Fruit fly (Drosophila melanogaster) whole organism, embryonic: Measurements from ENCODE around the gene CG14280.

Experiments
- Abd-B ChIP-seq: fragments of 200-800 bp; sonication (Bioruptor generic); optimal IDR thresholded peaks from 2 replicates; lab custom pipeline; 2018; ENCODE audit warnings: missing biosample characterization, mild to moderate bottlenecking, missing genetic modification characterization, moderate library complexity
- CG11093 ChIP-seq: fragments of 200-800 bp; sonication (Bioruptor generic); IDR thresholded peaks from 3 replicates; pipeline ENCODE4 v1.3.6; 2022; ENCODE audit warnings: missing biosample characterization, missing genetic modification characterization
- CG11247 ChIP-seq: fragments of 200-800 bp; sonication (Bioruptor generic); IDR thresholded peaks from 2 replicates; pipeline ENCODE4 v1.3.6; 2022; ENCODE audit warnings: missing biosample characterization, missing genetic modification characterization
- CG12104 ChIP-seq: fragments of 200-800 bp; sonication (Bioruptor generic); optimal IDR thresholded peaks from 3 replicates; lab custom pipeline; 2016; ENCODE audit warnings: missing biosample characterization, missing genetic modification characterization
- CG12155 ChIP-seq: fragments of 200-800 bp; sonication (Bioruptor generic); optimal IDR thresholded peaks from 3 replicates; lab custom pipeline; 2016; ENCODE audit warnings: missing biosample characterization, missing genetic modification characterization
- CG13296 ChIP-seq: fragments of 200-800 bp; sonication (Bioruptor generic); optimal IDR thresholded peaks from 3 replicates; lab custom pipeline; 2018; ENCODE audit warnings: missing biosample characterization, mild to moderate bottlenecking, missing genetic modification characterization
- CG1529 ChIP-seq: fragments of 200-800 bp; sonication (Bioruptor generic); optimal IDR thresholded peaks from 3 replicates; lab custom pipeline; 2018; ENCODE audit warnings: missing biosample characterization, missing genetic modification characterization
- CG17359 ChIP-seq: fragments of 200-800 bp; sonication (Bioruptor generic); optimal IDR thresholded peaks from 3 replicates; lab custom pipeline; 2018; ENCODE audit warnings: missing biosample characterization, mild to moderate bottlenecking, missing genetic modification characterization, moderate library complexity
- CG2116 ChIP-seq: fragments of 200-800 bp; sonication (Bioruptor generic); optimal IDR thresholded peaks from 3 replicates; lab custom pipeline; 2018; ENCODE audit warnings: missing biosample characterization, mild to moderate bottlenecking, missing genetic modification characterization
- CG33213 ChIP-seq: fragments of 200-800 bp; sonication (Bioruptor generic); optimal IDR thresholded peaks from 3 replicates; lab custom pipeline; 2016; ENCODE audit warnings: missing biosample characterization, missing genetic modification characterization
- CG4328 ChIP-seq: fragments of 200-800 bp; sonication (Bioruptor generic); optimal IDR thresholded peaks from 3 replicates; lab custom pipeline; 2017; ENCODE audit warnings: missing biosample characterization, missing genetic modification reagents, missing genetic modification characterization
- CG4424 ChIP-seq: fragments of 200-800 bp; sonication (Bioruptor generic); optimal IDR thresholded peaks from 3 replicates; lab custom pipeline; 2016; ENCODE audit warnings: missing biosample characterization, missing genetic modification characterization
- CG4707 ChIP-seq: fragments of 200-800 bp; sonication (Bioruptor generic); optimal IDR thresholded peaks from 2 replicates; lab custom pipeline; 2018; ENCODE audit warnings: missing biosample characterization, mild to moderate bottlenecking, missing genetic modification characterization, moderate library complexity
- CG7786 ChIP-seq: fragments of 200-800 bp; sonication (Bioruptor generic); optimal IDR thresholded peaks from 2 replicates; lab custom pipeline; 2016; ENCODE audit warnings: missing biosample characterization, missing genetic modification characterization
- CG9437 ChIP-seq: fragments of 200-800 bp; sonication (Bioruptor generic); optimal IDR thresholded peaks from 2 replicates; lab custom pipeline; 2018; ENCODE audit warnings: missing biosample characterization, mild to moderate bottlenecking, missing genetic modification characterization
- CTCF ChIP-seq: fragments of 200-800 bp; sonication (Bioruptor generic); optimal IDR thresholded peaks from 2 replicates; lab custom pipeline; 2017; ENCODE audit warnings: missing biosample characterization, mild to moderate bottlenecking, missing genetic modification characterization, moderate library complexity
- CrebB ChIP-seq: fragments of 200-800 bp; sonication (Bioruptor generic); optimal IDR thresholded peaks from 3 replicates; lab custom pipeline; 2018; ENCODE audit warnings: missing biosample characterization, mild to moderate bottlenecking, missing genetic modification characterization
- Doc3 ChIP-seq: fragments of 200-800 bp; sonication (Bioruptor generic); IDR thresholded peaks from 3 replicates; pipeline ENCODE4 v1.3.6; 2022; ENCODE audit warnings: missing biosample characterization, missing genetic modification characterization; ENCODE audit not compliant: partially characterized antibody
- Ets97D ChIP-seq: fragments of 200-800 bp; sonication (Bioruptor generic); optimal IDR thresholded peaks from 3 replicates; lab custom pipeline; 2016; ENCODE audit warnings: missing biosample characterization, missing genetic modification characterization
- Fer1 ChIP-seq: fragments of 200-800 bp; sonication (Bioruptor generic); optimal IDR thresholded peaks from 2 replicates; lab custom pipeline; 2017; ENCODE audit warnings: missing biosample characterization, mild to moderate bottlenecking, missing genetic modification characterization
- HHEX ChIP-seq: fragments of 200-800 bp; sonication (Bioruptor generic); optimal IDR thresholded peaks from 3 replicates; lab custom pipeline; 2017; ENCODE audit warnings: missing biosample characterization, mild to moderate bottlenecking, missing genetic modification characterization, missing genetic modification reagents
- HLH4C ChIP-seq: fragments of 200-800 bp; sonication (Bioruptor generic); IDR thresholded peaks from 3 replicates; pipeline ENCODE4 v1.3.6; 2022; ENCODE audit warnings: missing biosample characterization, missing genetic modification characterization; ENCODE audit not compliant: partially characterized antibody
- HmgZ ChIP-seq: fragments of 200-800 bp; sonication (Bioruptor generic); optimal IDR thresholded peaks from 2 replicates; lab custom pipeline; 2018; ENCODE audit warnings: missing biosample characterization, mild to moderate bottlenecking, missing genetic modification characterization
- Hr39 ChIP-seq: fragments of >200 bp; optimal IDR thresholded peaks from 2 replicates; lab custom pipeline; 2017
- MBD-R2 ChIP-seq: fragments of 200-800 bp; sonication (Bioruptor generic); IDR thresholded peaks from 2 replicates; pipeline ENCODE4 v1.3.6; 2022; ENCODE audit warnings: missing biosample characterization, missing genetic modification characterization
- Med ChIP-seq: fragments of 200-800 bp; sonication (Bioruptor generic); peaks from one replicate; lab custom pipeline; 2016; ENCODE audit warnings: missing biosample characterization, missing genetic modification characterization, mild to moderate bottlenecking, inconsistent platforms, moderate library complexity
- Mes4 ChIP-seq: fragments of 200-800 bp; sonication (Bioruptor generic); optimal IDR thresholded peaks from 2 replicates; lab custom pipeline; 2016; ENCODE audit warnings: missing biosample characterization, missing genetic modification characterization
- NC2α ChIP-seq: fragments of 200-800 bp; sonication (Bioruptor generic); optimal IDR thresholded peaks from 2 replicates; lab custom pipeline; 2016; ENCODE audit warnings: missing biosample characterization, missing genetic modification characterization
- NK7.1 ChIP-seq: fragments of 200-800 bp; sonication (Bioruptor generic); optimal IDR thresholded peaks from 3 replicates; lab custom pipeline; 2016; ENCODE audit warnings: missing biosample characterization, missing genetic modification characterization
- Nf-YA ChIP-seq: fragments of 200-800 bp; sonication (Bioruptor generic); IDR thresholded peaks from 2 replicates; pipeline ENCODE4 v1.3.6; 2022; ENCODE audit warnings: missing biosample characterization, missing genetic modification characterization
- Poxn ChIP-seq: fragments of 200-800 bp; sonication (Bioruptor generic); IDR thresholded peaks from 2 replicates; pipeline ENCODE4 v1.3.6; 2022; ENCODE audit warnings: missing biosample characterization, missing genetic modification characterization
- Xrp1 ChIP-seq: fragments of 200-800 bp; sonication (Bioruptor generic); IDR thresholded peaks from 2 replicates; pipeline ENCODE4 v1.3.6; 2022; ENCODE audit warnings: missing biosample characterization, missing genetic modification characterization
- ase ChIP-seq: fragments of 200-800 bp; sonication (Bioruptor generic); IDR thresholded peaks from 3 replicates; pipeline ENCODE4 v1.3.6; 2022; ENCODE audit warnings: missing biosample characterization, missing genetic modification characterization
- bcd ChIP-seq: fragments of 200-800 bp; sonication (Bioruptor generic); optimal IDR thresholded peaks from 2 replicates; lab custom pipeline; 2017; ENCODE audit warnings: missing biosample characterization, mild to moderate bottlenecking, missing genetic modification characterization
- cato ChIP-seq: fragments of 200-800 bp; sonication (Bioruptor generic); optimal IDR thresholded peaks from 2 replicates; lab custom pipeline; 2016; ENCODE audit warnings: missing biosample characterization, missing genetic modification characterization, borderline replicate concordance
- fu2 ChIP-seq: fragments of 200-800 bp; sonication (Bioruptor generic); optimal IDR thresholded peaks from 2 replicates; lab custom pipeline; 2016; ENCODE audit warnings: missing biosample characterization, missing genetic modification characterization
- inv ChIP-seq: fragments of 200-800 bp; sonication (Bioruptor generic); IDR thresholded peaks from 2 replicates; pipeline ENCODE4 v1.3.6; 2022; ENCODE audit warnings: missing biosample characterization, missing genetic modification characterization; ENCODE audit not compliant: partially characterized antibody
- kay ChIP-seq: fragments of 200-800 bp; sonication (Bioruptor generic); optimal IDR thresholded peaks from 2 replicates; lab custom pipeline; 2016; ENCODE audit warnings: missing biosample characterization, missing genetic modification characterization
- klu ChIP-seq: fragments of 200-800 bp; sonication (Bioruptor generic); IDR thresholded peaks from 2 replicates; pipeline ENCODE4 v1.3.6; 2022; ENCODE audit warnings: missing biosample characterization, missing genetic modification characterization
- lilli ChIP-seq: fragments of 200-800 bp; sonication (Bioruptor generic); optimal IDR thresholded peaks from 3 replicates; lab custom pipeline; 2016; ENCODE audit warnings: missing biosample characterization, missing genetic modification characterization
- luna ChIP-seq: fragments of 200-800 bp; sonication (Bioruptor generic); optimal IDR thresholded peaks from 2 replicates; lab custom pipeline; 2016; ENCODE audit warnings: missing biosample characterization, missing genetic modification characterization
- mam ChIP-seq: fragments of 200-800 bp; sonication (Bioruptor generic); optimal IDR thresholded peaks from 3 replicates; lab custom pipeline; 2016; ENCODE audit warnings: missing biosample characterization, missing genetic modification characterization
- nerfin-1 ChIP-seq: fragments of 200-800 bp; sonication (Bioruptor generic); optimal IDR thresholded peaks from 3 replicates; lab custom pipeline; 2019; ENCODE audit warnings: missing biosample characterization, mild to moderate bottlenecking, missing genetic modification characterization, moderate library complexity
- nom ChIP-seq: fragments of 200-800 bp; sonication (Bioruptor generic); optimal IDR thresholded peaks from 2 replicates; lab custom pipeline; 2017; ENCODE audit warnings: missing biosample characterization, missing genetic modification characterization, mild to moderate bottlenecking, moderate library complexity, missing genetic modification reagents
- org-1 ChIP-seq: fragments of 200-800 bp; sonication (Bioruptor generic); optimal IDR thresholded peaks from 2 replicates; lab custom pipeline; 2017; ENCODE audit warnings: missing biosample characterization, missing genetic modification characterization
- pan ChIP-seq, 4 experiments: fragments of >200 bp in 3 of 4; fragments of 200-800 bp in 1 of 4; sonication (Bioruptor generic) in 1 of 4; optimal IDR thresholded peaks in 3 of 4; IDR thresholded peaks in 1 of 4; 2 replicates each; pipeline versions ENCODE4 v1.3.6 to Lab custom; 2017 to 2022; ENCODE audit warnings: missing biosample characterization in 2 of 4, missing genetic modification characterization in 2 of 4, mixed read lengths in 1 of 4
- pita ChIP-seq: fragments of 200-800 bp; sonication (Bioruptor generic); optimal IDR thresholded peaks from 2 replicates; lab custom pipeline; 2017; ENCODE audit warnings: missing biosample characterization, mild to moderate bottlenecking, missing genetic modification characterization
- psq ChIP-seq: fragments of 200-800 bp; sonication (Bioruptor generic); optimal IDR thresholded peaks from 2 replicates; lab custom pipeline; 2017; ENCODE audit warnings: missing biosample characterization, missing genetic modification characterization
- sd ChIP-seq: fragments of 200-800 bp; sonication (Bioruptor generic); optimal IDR thresholded peaks from 3 replicates; lab custom pipeline; 2018; ENCODE audit warnings: missing biosample characterization, mild to moderate bottlenecking, missing genetic modification characterization, moderate library complexity
- slbo ChIP-seq: fragments of 200-800 bp; sonication (Bioruptor generic); IDR thresholded peaks from 2 replicates; pipeline ENCODE4 v1.3.6; 2022; ENCODE audit warnings: missing biosample characterization, missing genetic modification characterization
- sob ChIP-seq: fragments of 200-800 bp; sonication (Bioruptor generic); IDR thresholded peaks from 2 replicates; pipeline ENCODE4 v1.3.6; 2022; ENCODE audit warnings: missing biosample characterization, missing genetic modification characterization
- sqz ChIP-seq: fragments of 200-800 bp; sonication (Bioruptor generic); optimal IDR thresholded peaks from 3 replicates; lab custom pipeline; 2018; ENCODE audit warnings: missing biosample characterization, mild to moderate bottlenecking, missing genetic modification characterization
- trh ChIP-seq: fragments of 200-800 bp; sonication (Bioruptor generic); optimal IDR thresholded peaks from 2 replicates; lab custom pipeline; 2016; ENCODE audit warnings: missing biosample characterization, missing genetic modification characterization

Gene CG14280

DNA sequence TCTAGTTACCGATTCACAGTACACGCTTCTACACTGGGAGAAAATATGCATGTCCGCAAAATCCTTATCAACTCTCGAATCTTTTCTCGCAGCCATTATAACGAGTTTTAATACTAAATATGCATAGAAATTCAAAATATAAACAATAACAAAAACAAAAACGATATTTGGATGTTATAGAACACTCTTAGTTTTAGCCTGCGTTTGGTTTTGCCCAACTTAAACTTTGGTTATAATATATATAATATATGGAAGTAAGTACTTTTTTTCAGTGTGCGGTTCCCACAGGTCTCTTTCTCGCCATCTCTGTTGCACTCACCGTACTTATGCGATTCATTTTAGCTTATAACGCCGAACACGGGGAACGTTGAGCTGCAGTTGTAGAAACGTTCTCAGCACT, 44.8 kb upstream of the CG14280 start, which contains the start of gene cry (continued):
- TF ChIP-seq inv = no peak
- peak; percentile 80 for TF ChIP-seq nom (GFP tag; lab: Kevin White, UChicago)
- TF ChIP-seq bcd (GFP tag; lab: Kevin White, UChicago) = peak; percentile 51
- TF ChIP-seq CG17359 (tag; lab: Kevin White, UChicago) = peak; percentile 63
- no peak for TF ChIP-seq fu2
- peak; percentile 26 for TF ChIP-seq org-1 (GFP tag; lab: Kevin White, UChicago)
- TF ChIP-seq CG2116 (GFP tag; lab: Kevin White, UChicago) = no peak
- no peak for TF ChIP-seq Hr39 (lab: Kevin White, UChicago)
- TF ChIP-seq mam (GFP tag; lab: Kevin White, UChicago) = no peak
- TF ChIP-seq Doc3 (GFP tag; lab: Robert Waterston, UW) = no peak
- TF ChIP-seq sqz (GFP tag; lab: Kevin White, UChicago) = no peak
- no peak for TF ChIP-seq nerfin-1
- TF ChIP-seq CG13296 (GFP tag; lab: Kevin White, UChicago) = no peak
- no peak for TF ChIP-seq slbo
- no peak for TF ChIP-seq MBD-R2 (GFP tag; lab: Robert Waterston, UW)
- no peak for TF ChIP-seq Poxn
- TF ChIP-seq pan (optimal IDR thresholded peaks at IDR 0.05; lab: Kevin White, UChicago) = no peak
- peak in 1 of 2 experiments; percentile 32 for TF ChIP-seq pan (GFP tag; optimal IDR thresholded peaks at IDR 0.05 in 1 of 2, IDR thresholded peaks at IDR 0.05 in 1 of 2)
- TF ChIP-seq NC2α (GFP tag; lab: Kevin White, UChicago) = no peak
- TF ChIP-seq luna = no peak
- peak; percentile 70; the same call in 1 of the 2 replicates for TF ChIP-seq Xrp1
- TF ChIP-seq CG9437 = peak; percentile 64
- TF ChIP-seq kay (GFP tag; lab: Kevin White, UChicago) = no peak
- no peak for TF ChIP-seq trh (GFP tag; lab: Kevin White, UChicago)
- TF ChIP-seq CG7786 (GFP tag; lab: Kevin White, UChicago) = no peak
- TF ChIP-seq cato (GFP tag; lab: Kevin White, UChicago) = no peak
- TF ChIP-seq CG33213 (GFP tag; lab: Kevin White, UChicago) = no peak
- no peak for TF ChIP-seq sob (GFP tag; lab: Robert Waterston, UW)
- no peak for TF ChIP-seq sd (tag; lab: Kevin White, UChicago)
- no peak for TF ChIP-seq HLH4C (GFP tag; lab: Robert Waterston, UW)
- peak; percentile 57 for TF ChIP-seq CG1529 (GFP tag; lab: Kevin White, UChicago)
- no peak for TF ChIP-seq pita
- TF ChIP-seq CG4707 (GFP tag; lab: Kevin White, UChicago) = no peak
- TF ChIP-seq CrebB (tag; lab: Kevin White, UChicago) = no peak
- TF ChIP-seq CG11247 (GFP tag; lab: Robert Waterston, UW) = no peak
- no peak for TF ChIP-seq Ets97D (GFP tag; lab: Kevin White, UChicago)
- no peak for TF ChIP-seq lilli
- TF ChIP-seq klu (GFP tag; lab: Robert Waterston, UW) = no peak
- TF ChIP-seq CG11093 = no peak
- no peak for TF ChIP-seq psq (GFP tag; lab: Kevin White, UChicago)
- no peak for TF ChIP-seq CTCF (GFP tag; lab: Kevin White, UChicago)
- TF ChIP-seq Mes4 (GFP tag; lab: Kevin White, UChicago) = no peak
- TF ChIP-seq Nf-YA (GFP tag; lab: Robert Waterston, UW) = no peak
- TF ChIP-seq HHEX = peak; percentile 19
- TF ChIP-seq CG4424 (GFP tag; lab: Kevin White, UChicago) = peak; percentile 75
- TF ChIP-seq Med (GFP tag; lab: Kevin White, UChicago) = no peak
- TF ChIP-seq CG12104 (GFP tag; lab: Kevin White, UChicago) = peak; percentile 8
- TF ChIP-seq Fer1 (GFP tag; lab: Kevin White, UChicago) = no peak
- peak; percentile 66 for TF ChIP-seq Abd-B
- TF ChIP-seq CG12155 (GFP tag; lab: Kevin White, UChicago) = peak; percentile 5
- no peak for TF ChIP-seq CG4328
- TF ChIP-seq HmgZ (tag; lab: Kevin White, UChicago) = no peak
- no peak for TF ChIP-seq NK7.1 (GFP tag; lab: Kevin White, UChicago)
- no peak for TF ChIP-seq ase (GFP tag; lab: Robert Waterston, UW)
